Fruit fly (Drosophila melanogaster) whole organism, prepupa: ENCODE measurements around the gene CG31855.

Source experiments
- Blimp-1 ChIP-seq: fragments of 200-800 bp; sonication (Bioruptor generic); optimal IDR thresholded peaks from 3 replicates; lab custom pipeline; 2017; ENCODE audit warnings: missing biosample characterization, missing genetic modification characterization, mild to moderate bottlenecking, moderate library complexity, missing genetic modification reagents
- CG10631 ChIP-seq: fragments of 200-800 bp; sonication (Bioruptor generic); optimal IDR thresholded peaks from 2 replicates; lab custom pipeline; 2016; ENCODE audit warnings: missing biosample characterization, missing genetic modification characterization
- CG11294 ChIP-seq: fragments of 200-800 bp; sonication (Bioruptor generic); IDR thresholded peaks from 2 replicates; pipeline ENCODE4 v1.3.6; 2022; ENCODE audit warnings: missing biosample characterization, missing genetic modification characterization
- CG11762 ChIP-seq: fragments of 200-800 bp; sonication (Bioruptor generic); optimal IDR thresholded peaks from 3 replicates; lab custom pipeline; 2016; ENCODE audit warnings: missing biosample characterization, missing genetic modification characterization; ENCODE audit not compliant: insufficient read depth
- CG11902 ChIP-seq: fragments of 200-800 bp; sonication (Bioruptor generic); optimal IDR thresholded peaks from 3 replicates; lab custom pipeline; 2016; ENCODE audit warnings: missing biosample characterization, missing genetic modification characterization
- CG15336 ChIP-seq: fragments of 200-800 bp; sonication (Bioruptor generic); IDR thresholded peaks from 2 replicates; pipeline ENCODE4 v1.3.6; 2022; ENCODE audit warnings: missing biosample characterization, missing genetic modification characterization
- CG1621 ChIP-seq: fragments of 200-800 bp; sonication (Bioruptor generic); optimal IDR thresholded peaks from 3 replicates; lab custom pipeline; 2018; ENCODE audit warnings: missing biosample characterization, mild to moderate bottlenecking, missing genetic modification characterization
- CG16779 ChIP-seq: fragments of 200-800 bp; sonication (Bioruptor generic); optimal IDR thresholded peaks from 3 replicates; lab custom pipeline; 2017; ENCODE audit warnings: missing biosample characterization, mild to moderate bottlenecking, missing genetic modification characterization
- CG31627 ChIP-seq: fragments of 200-800 bp; sonication (Bioruptor generic); optimal IDR thresholded peaks from 3 replicates; lab custom pipeline; 2016; ENCODE audit warnings: missing biosample characterization, missing genetic modification characterization
- CG32006 ChIP-seq: fragments of 200-800 bp; sonication (Bioruptor generic); optimal IDR thresholded peaks from 3 replicates; lab custom pipeline; 2017; ENCODE audit warnings: missing biosample characterization, mild to moderate bottlenecking, missing genetic modification characterization
- CG34406 ChIP-seq: fragments of 200-800 bp; sonication (Bioruptor generic); optimal IDR thresholded peaks from 3 replicates; lab custom pipeline; 2016; ENCODE audit warnings: missing biosample characterization, missing genetic modification characterization
- CG3919 ChIP-seq: fragments of 200-800 bp; sonication (Bioruptor generic); optimal IDR thresholded peaks from 3 replicates; lab custom pipeline; 2016; ENCODE audit warnings: missing biosample characterization, missing genetic modification characterization
- CG4318 ChIP-seq: fragments of 200-800 bp; sonication (Bioruptor generic); optimal IDR thresholded peaks from 3 replicates; lab custom pipeline; 2017; ENCODE audit warnings: missing biosample characterization, mild to moderate bottlenecking, missing genetic modification characterization
- CG6163 ChIP-seq: fragments of 200-800 bp; sonication (Bioruptor generic); IDR thresholded peaks from 3 replicates; pipeline ENCODE4 v1.3.6; 2022; ENCODE audit warnings: missing biosample characterization, missing genetic modification characterization
- CG6276 ChIP-seq: fragments of 200-800 bp; sonication (Bioruptor generic); optimal IDR thresholded peaks from 2 replicates; lab custom pipeline; 2017; ENCODE audit warnings: missing biosample characterization, mild to moderate bottlenecking, missing genetic modification characterization
- CG6792 ChIP-seq: fragments of 200-800 bp; sonication (Bioruptor generic); optimal IDR thresholded peaks from 3 replicates; lab custom pipeline; 2016; ENCODE audit warnings: missing biosample characterization, missing genetic modification characterization
- CG6808 ChIP-seq: fragments of 200-800 bp; sonication (Bioruptor generic); optimal IDR thresholded peaks from 3 replicates; lab custom pipeline; 2017; ENCODE audit warnings: missing biosample characterization, missing genetic modification characterization, mild to moderate bottlenecking, moderate library complexity, missing genetic modification reagents
- CG6854 ChIP-seq: fragments of 200-800 bp; sonication (Bioruptor generic); optimal IDR thresholded peaks from 2 replicates; lab custom pipeline; 2017; ENCODE audit warnings: missing biosample characterization, mild to moderate bottlenecking, missing genetic modification characterization
- CG7368 ChIP-seq: fragments of 200-800 bp; sonication (Bioruptor generic); optimal IDR thresholded peaks from 3 replicates; lab custom pipeline; 2016; ENCODE audit warnings: missing biosample characterization, missing genetic modification characterization
- CG8319 ChIP-seq: fragments of 200-800 bp; sonication (Bioruptor generic); optimal IDR thresholded peaks from 3 replicates; lab custom pipeline; 2016; ENCODE audit warnings: missing biosample characterization, missing genetic modification characterization
- CG8632 ChIP-seq: fragments of 200-800 bp; sonication (Bioruptor generic); optimal IDR thresholded peaks from 3 replicates; lab custom pipeline; 2016; ENCODE audit warnings: missing biosample characterization, missing genetic modification characterization
- CG9139 ChIP-seq: fragments of 200-800 bp; sonication (Bioruptor generic); optimal IDR thresholded peaks from 3 replicates; lab custom pipeline; 2017; ENCODE audit warnings: missing biosample characterization, mild to moderate bottlenecking, missing genetic modification characterization
- Eip78C ChIP-seq: fragments of 200-800 bp; sonication (Bioruptor generic); peaks from one replicate; lab custom pipeline; 2016; ENCODE audit warnings: missing biosample characterization, missing genetic modification characterization
- Eip93F ChIP-seq: fragments of 200-800 bp; sonication (Bioruptor generic); optimal IDR thresholded peaks from 2 replicates; lab custom pipeline; 2016; ENCODE audit warnings: missing biosample characterization, mild to moderate bottlenecking, missing genetic modification characterization
- Ets21C ChIP-seq: fragments of 200-800 bp; sonication (Bioruptor generic); optimal IDR thresholded peaks from 3 replicates; lab custom pipeline; 2016; ENCODE audit warnings: missing biosample characterization, missing genetic modification characterization
- Ets96B ChIP-seq: fragments of 200-800 bp; optimal IDR thresholded peaks from 2 replicates; lab custom pipeline; 2019; ENCODE audit warnings: missing biosample characterization, mild to moderate bottlenecking, missing genetic modification characterization, moderate library complexity
- Gug ChIP-seq: fragments of 200-800 bp; sonication (Bioruptor generic); IDR thresholded peaks from 2 replicates; pipeline ENCODE4 v1.3.6; 2022; ENCODE audit warnings: missing biosample characterization, missing genetic modification characterization
- Hr38 ChIP-seq: sonication (Bioruptor generic); optimal IDR thresholded peaks from 2 replicates; lab custom pipeline; 2016; ENCODE audit warnings: missing biosample characterization, missing genetic modification characterization
- Hr39 ChIP-seq: fragments of 200-800 bp; sonication (Bioruptor generic); optimal IDR thresholded peaks from 2 replicates; lab custom pipeline; 2016; ENCODE audit warnings: missing biosample characterization, missing genetic modification characterization
- Hr4 ChIP-seq: fragments of 200-800 bp; sonication (Bioruptor generic); optimal IDR thresholded peaks from 3 replicates; lab custom pipeline; 2016; ENCODE audit warnings: missing biosample characterization, missing genetic modification characterization
- Lpt ChIP-seq: fragments of 200-800 bp; sonication (Bioruptor generic); optimal IDR thresholded peaks from 3 replicates; lab custom pipeline; 2016; ENCODE audit warnings: missing biosample characterization, missing genetic modification characterization
- Met ChIP-seq: fragments of 200-800 bp; sonication (Bioruptor generic); optimal IDR thresholded peaks from 3 replicates; lab custom pipeline; 2016; ENCODE audit warnings: missing biosample characterization, missing genetic modification characterization
- OdsH ChIP-seq: fragments of 200-800 bp; sonication (Bioruptor generic); optimal IDR thresholded peaks from 3 replicates; lab custom pipeline; 2016; ENCODE audit warnings: missing biosample characterization, missing genetic modification characterization
- Smox ChIP-seq: fragments of 200-800 bp; sonication (Bioruptor generic); optimal IDR thresholded peaks from 3 replicates; lab custom pipeline; 2016; ENCODE audit warnings: missing biosample characterization, missing genetic modification characterization
- Sox102F ChIP-seq: fragments of 200-800 bp; sonication (Bioruptor generic); optimal IDR thresholded peaks from 2 replicates; lab custom pipeline; 2016; ENCODE audit warnings: missing biosample characterization, mild to moderate bottlenecking, missing genetic modification characterization
- Sox14 ChIP-seq: fragments of 200-800 bp; sonication (Bioruptor generic); optimal IDR thresholded peaks from 3 replicates; lab custom pipeline; 2016; ENCODE audit warnings: missing biosample characterization, missing genetic modification characterization
- Sox15 ChIP-seq: fragments of 200-800 bp; sonication (Bioruptor generic); optimal IDR thresholded peaks from 3 replicates; lab custom pipeline; 2016; ENCODE audit warnings: missing biosample characterization, missing genetic modification characterization
- achi ChIP-seq: fragments of 200-800 bp; sonication (Bioruptor generic); optimal IDR thresholded peaks from 3 replicates; lab custom pipeline; 2016; ENCODE audit warnings: missing biosample characterization, missing genetic modification characterization
- acj6 ChIP-seq: fragments of 200-800 bp; sonication (Bioruptor generic); optimal IDR thresholded peaks from 3 replicates; lab custom pipeline; 2016; ENCODE audit warnings: missing biosample characterization, missing genetic modification characterization
- cyc ChIP-seq: fragments of 200-800 bp; sonication (Bioruptor generic); optimal IDR thresholded peaks from 3 replicates; lab custom pipeline; 2016; ENCODE audit warnings: missing biosample characterization, missing genetic modification characterization
- dac ChIP-seq: fragments of 200-800 bp; sonication (Bioruptor generic); optimal IDR thresholded peaks from 2 replicates; lab custom pipeline; 2017; ENCODE audit warnings: missing biosample characterization, mild to moderate bottlenecking, missing genetic modification characterization
- dsx ChIP-seq: fragments of 200-800 bp; optimal IDR thresholded peaks from 3 replicates; lab custom pipeline; 2019; ENCODE audit warnings: missing biosample characterization, mild to moderate bottlenecking, missing genetic modification characterization, moderate library complexity; ENCODE audit not compliant: poor library complexity, severe bottlenecking
- eg ChIP-seq: fragments of 200-800 bp; sonication (Bioruptor generic); IDR thresholded peaks from 3 replicates; pipeline ENCODE4 v1.3.6; 2022; ENCODE audit warnings: missing biosample characterization, missing genetic modification characterization
- esn ChIP-seq: fragments of 200-800 bp; sonication (Bioruptor generic); optimal IDR thresholded peaks from 2 replicates; lab custom pipeline; 2016; ENCODE audit warnings: missing biosample characterization, mild to moderate bottlenecking, missing genetic modification characterization, moderate library complexity
- fd59A ChIP-seq: fragments of 200-800 bp; sonication (Bioruptor generic); optimal IDR thresholded peaks from 2 replicates; lab custom pipeline; 2017; ENCODE audit warnings: missing biosample characterization, mild to moderate bottlenecking, missing genetic modification characterization, missing genetic modification reagents
- net ChIP-seq: fragments of 200-800 bp; sonication (Bioruptor generic); optimal IDR thresholded peaks from 3 replicates; lab custom pipeline; 2016; ENCODE audit warnings: missing biosample characterization, missing genetic modification characterization
- salr ChIP-seq, 2 experiments: fragments of 200-800 bp; sonication (Bioruptor generic); optimal IDR thresholded peaks; 3 replicates each; lab custom pipeline; 2016 to 2018; ENCODE audit warnings: missing biosample characterization in 2 of 2, missing genetic modification characterization in 2 of 2, mild to moderate bottlenecking in 1 of 2
- spab ChIP-seq: fragments of 200-800 bp; sonication (Bioruptor generic); optimal IDR thresholded peaks from 2 replicates; lab custom pipeline; 2017; ENCODE audit warnings: missing biosample characterization, mild to moderate bottlenecking, missing genetic modification characterization, missing genetic modification reagents
- ss ChIP-seq, 2 experiments: fragments of 200-800 bp; sonication (Bioruptor generic); optimal IDR thresholded peaks; 2 replicates in 1 of 2; 3 replicates in 1 of 2; lab custom pipeline; 2017 to 2018; ENCODE audit warnings: mild to moderate bottlenecking in 2 of 2, missing biosample characterization in 2 of 2, missing genetic modification characterization in 2 of 2, moderate library complexity in 1 of 2
- svp ChIP-seq: fragments of 200-800 bp; sonication (Bioruptor generic); peaks from one replicate; lab custom pipeline; 2016; ENCODE audit warnings: missing biosample characterization, missing genetic modification characterization
- topi ChIP-seq: fragments of 200-800 bp; sonication (Bioruptor generic); optimal IDR thresholded peaks from 3 replicates; lab custom pipeline; 2016; ENCODE audit warnings: missing biosample characterization, missing genetic modification characterization
- vri ChIP-seq: fragments of 200-800 bp; sonication (Bioruptor generic); optimal IDR thresholded peaks from 3 replicates; lab custom pipeline; 2016; ENCODE audit warnings: missing biosample characterization, mild to moderate bottlenecking, missing genetic modification characterization

CG31855 gene

dm6 chr2L:13368940-13369339, at the start of gene CG31855:
CG31855 (plus strand) TSS chr2L:13369204.
- TF ChIP-seq Sox14 (GFP tag; lab: Kevin White, UChicago) (peak; percentile 85), CG11762 (peak; percentile 59), CG6276 (no peak), cyc (GFP tag; lab: Kevin White, UChicago) (peak; percentile 84), Lpt (peak; percentile 60), CG1621 (tag; lab: Kevin White, UChicago) (peak; percentile 44), CG31627 (GFP tag; lab: Kevin White, UChicago) (peak; percentile 79), vri (GFP tag; lab: Kevin White, UChicago) (no peak), esn (peak; percentile 91), CG6163 (GFP tag; lab: Robert Waterston, UW) (peak; percentile 62; the same call in 2 of the 3 replicates), CG32006 (GFP tag; lab: Kevin White, UChicago) (peak; percentile 70), CG7368 (GFP tag; lab: Kevin White, UChicago) (peak; percentile 73), CG6808 (GFP tag; lab: Kevin White, UChicago) (peak; percentile 64), CG11902 (GFP tag; lab: Kevin White, UChicago) (peak; percentile 52), CG16779 (tag; lab: Kevin White, UChicago) (no peak), Eip93F (GFP tag; lab: Kevin White, UChicago) (peak; percentile 58), fd59A (GFP tag; lab: Kevin White, UChicago) (peak; percentile 27), CG9139 (GFP tag; lab: Kevin White, UChicago) (no peak), spab (GFP tag; lab: Kevin White, UChicago) (peak; percentile 50), dsx (GFP tag; lab: Kevin White, UChicago) (peak; percentile 54), CG8319 (GFP tag; lab: Kevin White, UChicago) (peak; percentile 61), Hr38 (GFP tag; lab: Kevin White, UChicago) (no peak), achi (peak; percentile 83), topi (GFP tag; lab: Kevin White, UChicago) (peak; percentile 84), Ets21C (GFP tag; lab: Kevin White, UChicago) (peak; percentile 65), dac (GFP tag; lab: Kevin White, UChicago) (peak; percentile 32), CG15336 (GFP tag; lab: Robert Waterston, UW) (peak; percentile 72), Sox15 (GFP tag; lab: Kevin White, UChicago) (peak; percentile 38), Hr39 (GFP tag; lab: Kevin White, UChicago) (peak; percentile 75), OdsH (GFP tag; lab: Kevin White, UChicago) (peak; percentile 83), CG6792 (peak; percentile 79), CG34406 (GFP tag; lab: Kevin White, UChicago) (peak; percentile 70), eg (GFP tag; lab: Robert Waterston, UW) (peak; percentile 80), Smox (GFP tag; lab: Kevin White, UChicago) (peak; percentile 83), CG3919 (peak; percentile 89), svp (GFP tag; lab: Kevin White, UChicago) (peak; percentile 90), Eip78C (GFP tag; lab: Kevin White, UChicago) (peak; percentile 93), Met (peak; percentile 87), Hr4 (GFP tag; lab: Kevin White, UChicago) (peak; percentile 69), Gug (GFP tag; lab: Robert Waterston, UW) (0 out of 2 replicates have a peak, but pooled peaks have one; percentile 27), Ets96B (peak; percentile 62), ss (GFP tag; optimal IDR thresholded peaks at IDR 0.05; lab: Kevin White, UChicago) (peak in 1 of 2 experiments; percentile 77), net (GFP tag; lab: Kevin White, UChicago) (peak; percentile 76), CG4318 (no peak), CG8632 (GFP tag; lab: Kevin White, UChicago) (peak; percentile 74), CG11294 (GFP tag; lab: Robert Waterston, UW) (peak; percentile 47; the same call in 1 of the 2 replicates), CG10631 (GFP tag; lab: Kevin White, UChicago) (peak; percentile 71), salr (GFP tag; optimal IDR thresholded peaks at IDR 0.05; lab: Kevin White, UChicago) (peak; percentile 42 to 64), Blimp-1 (GFP tag; lab: Kevin White, UChicago) (peak; percentile 43), acj6 (GFP tag; lab: Kevin White, UChicago) (peak; percentile 83), Sox102F (GFP tag; lab: Kevin White, UChicago) (peak; percentile 87), CG6854 (peak; percentile 65)
